Fruit fly (Drosophila melanogaster): ENCODE data around the gene FoxK.
A peak's percentile ranks its signal among the peaks of the same experiment; 100 is the strongest.

FoxK gene

dm6 chr3L:11091943-11092609 lies 28.5 kb downstream of the FoxK start (continued):
- TF ChIP-seq slp2 (GFP tag; optimal IDR thresholded peaks at IDR 0.05) (no peak), lov (optimal IDR thresholded peaks at IDR 0.05) (no peak), lov (GFP tag; IDR thresholded peaks at IDR 0.05) (0 out of 3 replicates have a peak, but pooled peaks have one; percentile 5), da (GFP tag; optimal IDR thresholded peaks at IDR 0.05) (no peak), CG7372 (GFP tag; IDR thresholded peaks at IDR 0.05) (no peak), ftz-f1 (GFP tag; optimal IDR thresholded peaks at IDR 0.05) (peak; percentile 75), CG7839 (tag; optimal IDR thresholded peaks at IDR 0.05) (peak; percentile 43), CG10462 (GFP tag; optimal IDR thresholded peaks at IDR 0.05) (peak; percentile 43), CG6254 (GFP tag; optimal IDR thresholded peaks at IDR 0.05) (peak; percentile 26), maf-S (GFP tag; optimal IDR thresholded peaks at IDR 0.05) (peak; percentile 64), Dip2 (GFP tag; IDR thresholded peaks at IDR 0.05) (no peak), Awh (GFP tag; IDR thresholded peaks at IDR 0.05) (no peak), pita (GFP tag; optimal IDR thresholded peaks at IDR 0.05) (no peak), eyg (GFP tag; optimal IDR thresholded peaks at IDR 0.05) (peak; percentile 27), CG12299 (tag; optimal IDR thresholded peaks at IDR 0.05) (no peak), Atf-2 (GFP tag; optimal IDR thresholded peaks at IDR 0.05) (peak; percentile 34), nerfin-2 (GFP tag; IDR thresholded peaks at IDR 0.05; ENCODE audit: partially characterized antibody) (no peak), Dip3 (GFP tag; optimal IDR thresholded peaks at IDR 0.05) (peak; percentile 48), CG16813 (GFP tag; IDR thresholded peaks at IDR 0.05; ENCODE audit: partially characterized antibody) (0 out of 3 replicates have a peak, but pooled peaks have one; percentile 30), CG17802 (tag; optimal IDR thresholded peaks at IDR 0.05) (peak; percentile 12), al (GFP tag; IDR thresholded peaks at IDR 0.05) (no peak), MTF-1 (GFP tag; optimal IDR thresholded peaks at IDR 0.05; ENCODE audit: borderline replicate concordance) (peak; percentile 28), unc-4 (GFP tag; IDR thresholded peaks at IDR 0.05; ENCODE audit: partially characterized antibody) (no peak), grn (GFP tag; optimal IDR thresholded peaks at IDR 0.05) (no peak), esg (GFP tag; conservative IDR thresholded peaks at IDR 0.05) (no peak), CG17361 (GFP tag; IDR thresholded peaks at IDR 0.05) (no peak), CG18599 (GFP tag; optimal IDR thresholded peaks at IDR 0.05) (peak; percentile 47), Hr51 (GFP tag; optimal IDR thresholded peaks at IDR 0.05) (peak in 1 of 2 experiments; percentile 66), CG10565 (GFP tag; optimal IDR thresholded peaks at IDR 0.05) (no peak), Nf-YC (tag; optimal IDR thresholded peaks at IDR 0.05) (peak; percentile 10), abd-A (tag; optimal IDR thresholded peaks at IDR 0.05) (no peak), CG14667 (GFP tag; IDR thresholded peaks at IDR 0.05) (no peak), HLH3B (GFP tag; IDR thresholded peaks at IDR 0.05) (no peak), tap (tag; optimal IDR thresholded peaks at IDR 0.05) (no peak), sc (optimal IDR thresholded peaks at IDR 0.05) (no peak), sc (GFP tag; optimal IDR thresholded peaks at IDR 0.05) (no peak), CG1602 (GFP tag; optimal IDR thresholded peaks at IDR 0.05) (peak; percentile 9), D19A (tag; optimal IDR thresholded peaks at IDR 0.05) (no peak), ash1 (GFP tag; optimal IDR thresholded peaks at IDR 0.05) (peak; percentile 55), CG16815 (GFP tag; optimal IDR thresholded peaks at IDR 0.05) (peak; percentile 37), dmrt11E (tag; optimal IDR thresholded peaks at IDR 0.05) (peak; percentile 31), CG9876 (GFP tag; optimal IDR thresholded peaks at IDR 0.05) (peak; percentile 59), gfzf (GFP tag; optimal IDR thresholded peaks at IDR 0.05) (peak; percentile 21), CG17912 (GFP tag; optimal IDR thresholded peaks at IDR 0.05) (peak; percentile 4), CG11696 (GFP tag; IDR thresholded peaks at IDR 0.05) (no peak), jigr1 (GFP tag; IDR thresholded peaks at IDR 0.05) (no peak), yki (optimal IDR thresholded peaks at IDR 0.05) (no peak), chif (GFP tag; optimal IDR thresholded peaks at IDR 0.05) (peak; percentile 13 to 47), p53 (GFP tag; optimal IDR thresholded peaks at IDR 0.05) (peak; percentile 29), peb (GFP tag; IDR thresholded peaks at IDR 0.05) (0 out of 2 replicates have a peak, but pooled peaks have one; percentile 20), CG11560 (tag; IDR thresholded peaks at IDR 0.05) (no peak)
